Worm (Caenorhabditis elegans): ENCODE results near the gene srx-135.

Gene srx-135

ce11 chrV:13840909-13841308, 18.1 kb upstream of the srx-135 start, which contains the start of gene srx-17:
Gene srx-17, plus strand, starts transcription at chrV:13841209.
- TF ChIP-seq unc-120 (tag; optimal IDR thresholded peaks at IDR 0.05; ENCODE audit: poor library complexity, severe bottlenecking) (no peak), lin-13 (tag; optimal IDR thresholded peaks at IDR 0.05) (no peak), sem-2 (GFP tag; optimal IDR thresholded peaks at IDR 0.05) (no peak), ceh-43 (GFP tag; optimal IDR thresholded peaks at IDR 0.05) (no peak), bed-3 (GFP tag; optimal IDR thresholded peaks at IDR 0.05) (no peak), tbx-8 (GFP tag; optimal IDR thresholded peaks at IDR 0.05) (no peak), nhr-76 (tag; optimal IDR thresholded peaks at IDR 0.05) (no peak), elt-3 (tag; optimal IDR thresholded peaks at IDR 0.05) (no peak), zip-8 (tag; optimal IDR thresholded peaks at IDR 0.05) (no peak), hlh-1 (tag; optimal IDR thresholded peaks at IDR 0.05) (no peak), elt-1 (tag; optimal IDR thresholded peaks at IDR 0.05; ENCODE audit: borderline replicate concordance, insufficient read depth) (no peak), ceh-83 (GFP tag; optimal IDR thresholded peaks at IDR 0.05) (no peak), ceh-39 (tag; optimal IDR thresholded peaks at IDR 0.05) (no peak), mab-5 (tag; optimal IDR thresholded peaks at IDR 0.05) (no peak), pha-4 (tag; optimal IDR thresholded peaks at IDR 0.05) (no peak), ham-2 (GFP tag; optimal IDR thresholded peaks at IDR 0.05) (no peak), blmp-1 (tag; optimal IDR thresholded peaks at IDR 0.05) (no peak), flh-1 (GFP tag; optimal IDR thresholded peaks at IDR 0.05) (no peak), unc-39 (tag; optimal IDR thresholded peaks at IDR 0.05) (no peak), ztf-11 (tag; optimal IDR thresholded peaks at IDR 0.05) (no peak)

ce11 chrV:13843147-13843546, 15.9 kb upstream of the srx-135 start, which contains the start of gene srx-130:
Gene srx-130, plus strand, starts transcription at chrV:13843447.
- TF ChIP-seq drap-1 (GFP tag; optimal IDR thresholded peaks at IDR 0.05): no peak
- TF ChIP-seq nhr-237 (tag; optimal IDR thresholded peaks at IDR 0.05): no peak
- TF ChIP-seq M03D4.4 (tag; optimal IDR thresholded peaks at IDR 0.05): no peak
- no peak for TF ChIP-seq snpc-4 (tag; optimal IDR thresholded peaks at IDR 0.05)
- no peak for TF ChIP-seq ceh-83 (GFP tag; optimal IDR thresholded peaks at IDR 0.05)
- no peak for TF ChIP-seq ztf-11 (tag; optimal IDR thresholded peaks at IDR 0.05)
- no peak for TF ChIP-seq ceh-43 (GFP tag; optimal IDR thresholded peaks at IDR 0.05)
- no peak for TF ChIP-seq ham-2 (GFP tag; optimal IDR thresholded peaks at IDR 0.05)
- no peak for TF ChIP-seq pha-4 (tag; optimal IDR thresholded peaks at IDR 0.05)
- TF ChIP-seq lsy-2 (tag; optimal IDR thresholded peaks at IDR 0.05): no peak
- TF ChIP-seq nhr-2 (tag; optimal IDR thresholded peaks at IDR 0.05): no peak
- TF ChIP-seq lin-13 (tag; optimal IDR thresholded peaks at IDR 0.05): no peak
- no peak for TF ChIP-seq elt-1 (tag; optimal IDR thresholded peaks at IDR 0.05; ENCODE audit: borderline replicate concordance, insufficient read depth)
- no peak for TF ChIP-seq tbx-8 (GFP tag; optimal IDR thresholded peaks at IDR 0.05)
- TF ChIP-seq sem-2 (GFP tag; optimal IDR thresholded peaks at IDR 0.05): no peak

ce11 chrV:13845136-13845535, 13.9 kb upstream of the srx-135 start, which contains the start of gene srx-131:
Gene srx-131, plus strand, starts transcription at chrV:13845436.
- TF ChIP-seq lin-13 (tag; optimal IDR thresholded peaks at IDR 0.05): no peak
- no peak for TF ChIP-seq sem-2 (GFP tag; optimal IDR thresholded peaks at IDR 0.05)
- TF ChIP-seq M03D4.4 (tag; optimal IDR thresholded peaks at IDR 0.05): no peak
- TF ChIP-seq lin-32 (GFP tag; optimal IDR thresholded peaks at IDR 0.05): no peak
- no peak for TF ChIP-seq ceh-43 (GFP tag; optimal IDR thresholded peaks at IDR 0.05)
- TF ChIP-seq elt-1 (tag; optimal IDR thresholded peaks at IDR 0.05; ENCODE audit: borderline replicate concordance, insufficient read depth): no peak
- no peak for TF ChIP-seq drap-1 (GFP tag; optimal IDR thresholded peaks at IDR 0.05)
- TF ChIP-seq pha-4 (tag; optimal IDR thresholded peaks at IDR 0.05): no peak
- no peak for TF ChIP-seq ham-2 (GFP tag; optimal IDR thresholded peaks at IDR 0.05)
- TF ChIP-seq ztf-11 (tag; optimal IDR thresholded peaks at IDR 0.05): no peak
- TF ChIP-seq ceh-39 (tag; optimal IDR thresholded peaks at IDR 0.05): no peak
- TF ChIP-seq sptf-1 (tag; optimal IDR thresholded peaks at IDR 0.05): no peak
- no peak for TF ChIP-seq nhr-237 (tag; optimal IDR thresholded peaks at IDR 0.05)
- TF ChIP-seq mls-2 (tag; optimal IDR thresholded peaks at IDR 0.05): no peak
- no peak for TF ChIP-seq nhr-76 (tag; optimal IDR thresholded peaks at IDR 0.05)
- TF ChIP-seq cnd-1 (tag; optimal IDR thresholded peaks at IDR 0.05): no peak
- TF ChIP-seq snpc-4 (tag; optimal IDR thresholded peaks at IDR 0.05): no peak
- TF ChIP-seq hlh-1 (tag; optimal IDR thresholded peaks at IDR 0.05): no peak
- no peak for TF ChIP-seq flh-1 (GFP tag; optimal IDR thresholded peaks at IDR 0.05)

- TF ChIP-seq bed-3 (GFP tag; optimal IDR thresholded peaks at IDR 0.05): no peak
- no peak for TF ChIP-seq ztf-11 (tag; optimal IDR thresholded peaks at IDR 0.05)
- TF ChIP-seq pha-4 (tag; optimal IDR thresholded peaks at IDR 0.05): no peak
- TF ChIP-seq hlh-1 (tag; optimal IDR thresholded peaks at IDR 0.05): no peak
- TF ChIP-seq mab-5 (tag; optimal IDR thresholded peaks at IDR 0.05): no peak
- no peak for TF ChIP-seq elt-1 (tag; optimal IDR thresholded peaks at IDR 0.05; ENCODE audit: borderline replicate concordance, insufficient read depth)
- no peak for TF ChIP-seq lin-32 (GFP tag; optimal IDR thresholded peaks at IDR 0.05)
- TF ChIP-seq drap-1 (GFP tag; optimal IDR thresholded peaks at IDR 0.05): no peak
- no peak for TF ChIP-seq nhr-2 (tag; optimal IDR thresholded peaks at IDR 0.05)
- TF ChIP-seq ceh-83 (GFP tag; optimal IDR thresholded peaks at IDR 0.05): no peak
- TF ChIP-seq ceh-43 (GFP tag; optimal IDR thresholded peaks at IDR 0.05): no peak
- TF ChIP-seq snpc-4 (tag; optimal IDR thresholded peaks at IDR 0.05): no peak
- no peak for TF ChIP-seq ces-1 (GFP tag; optimal IDR thresholded peaks at IDR 0.05)
- TF ChIP-seq sem-2 (GFP tag; optimal IDR thresholded peaks at IDR 0.05): no peak
- TF ChIP-seq unc-62 (GFP tag; optimal IDR thresholded peaks at IDR 0.05): no peak
- TF ChIP-seq nhr-237 (tag; optimal IDR thresholded peaks at IDR 0.05): no peak
- TF ChIP-seq nhr-12 (tag; optimal IDR thresholded peaks at IDR 0.05): no peak
- no peak for TF ChIP-seq zip-8 (tag; optimal IDR thresholded peaks at IDR 0.05)
Measured at ce11 chrV:13848379-13848778, 10.6 kb upstream of the srx-135 start, which contains the start of gene srx-133. Gene srx-133, plus strand, starts transcription at chrV:13848679.
